Worm (Caenorhabditis elegans): ENCODE measurements around the gene ZC443.1.

ZC443.1 gene

ce11 chrV:12819155-12819554 lies 9.3 kb upstream of the ZC443.1 start:
- TF ChIP-seq tbx-2 (tag; optimal IDR thresholded peaks at IDR 0.05) (peak; percentile 20), syd-9 (tag; optimal IDR thresholded peaks at IDR 0.05) (peak; percentile 20), ceh-2 (tag; optimal IDR thresholded peaks at IDR 0.05) (peak; percentile 13), ceh-14 (tag; optimal IDR thresholded peaks at IDR 0.05) (peak; percentile 4), ahr-1 (tag; optimal IDR thresholded peaks at IDR 0.05) (no peak), nfya-1 (tag; optimal IDR thresholded peaks at IDR 0.05) (no peak), unc-42 (tag; optimal IDR thresholded peaks at IDR 0.05) (no peak), hlh-6 (tag; optimal IDR thresholded peaks at IDR 0.05) (peak; percentile 41)

DNA sequence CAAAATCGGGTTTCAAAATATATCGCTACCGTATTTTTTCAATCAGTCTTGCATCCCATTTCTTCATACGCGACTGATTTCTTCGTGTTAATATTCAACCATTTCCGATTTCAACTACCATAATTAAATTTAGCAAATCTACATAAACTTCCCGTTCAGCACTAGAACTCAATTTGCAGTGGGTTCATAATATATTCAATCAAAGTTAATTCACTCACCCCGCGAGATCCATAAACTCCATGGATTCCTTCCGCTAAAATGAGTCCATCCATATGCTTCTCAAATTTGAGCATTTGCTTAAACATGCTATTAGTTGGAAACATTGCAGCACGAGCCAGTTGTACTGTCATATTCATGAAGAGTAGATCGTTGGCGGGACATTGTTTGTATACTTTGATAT lies 8.6 kb upstream of the ZC443.1 start:
- TF ChIP-seq ceh-19 (GFP tag; optimal IDR thresholded peaks at IDR 0.05) (no peak), unc-42 (tag; optimal IDR thresholded peaks at IDR 0.05) (peak; percentile 65)

ce11 chrV:12816672-12817071 lies 6.8 kb upstream of the ZC443.1 start:
- TF ChIP-seq fax-1 (tag; optimal IDR thresholded peaks at IDR 0.05) (no peak), ref-2 (tag; optimal IDR thresholded peaks at IDR 0.05) (no peak), nfya-1 (tag; optimal IDR thresholded peaks at IDR 0.05) (no peak), pha-4 (tag; optimal IDR thresholded peaks at IDR 0.05) (no peak), ceh-2 (tag; optimal IDR thresholded peaks at IDR 0.05) (no peak)

DNA sequence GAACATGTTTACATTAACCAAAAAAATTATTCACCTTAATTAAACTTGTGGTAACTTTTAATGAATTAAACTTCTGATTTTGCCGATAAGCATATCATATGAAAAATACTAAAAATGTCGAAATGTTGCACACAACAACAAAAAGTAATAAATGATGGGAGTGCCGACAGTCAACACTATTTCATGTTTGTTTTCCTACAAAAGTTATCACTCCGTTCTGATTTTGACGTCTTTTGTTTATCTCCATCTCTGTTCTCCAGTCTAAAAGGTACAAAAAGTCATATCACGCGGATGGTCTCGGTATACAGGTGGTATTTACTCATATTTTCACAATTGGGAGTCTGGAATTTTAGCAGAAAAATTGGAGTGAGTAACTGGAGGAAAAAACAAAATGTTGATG lies 5.5 kb upstream of the ZC443.1 start:
- no peak for TF ChIP-seq sox-2 (GFP tag; IDR thresholded peaks at IDR 0.05)
- TF ChIP-seq nhr-232 (tag; optimal IDR thresholded peaks at IDR 0.05), result no peak
- TF ChIP-seq eyg-1 (tag; optimal IDR thresholded peaks at IDR 0.05), result no peak
- no peak for TF ChIP-seq hlh-8 (tag; optimal IDR thresholded peaks at IDR 0.05)
- no peak for TF ChIP-seq pag-3 (tag; optimal IDR thresholded peaks at IDR 0.05; ENCODE audit: borderline replicate concordance)
- no peak for TF ChIP-seq syd-9 (tag; optimal IDR thresholded peaks at IDR 0.05)
- TF ChIP-seq nfya-1 (tag; optimal IDR thresholded peaks at IDR 0.05), result no peak
- TF ChIP-seq npax-4 (tag; optimal IDR thresholded peaks at IDR 0.05), result no peak
- TF ChIP-seq lim-6 (tag; optimal IDR thresholded peaks at IDR 0.05), result no peak

ce11 chrV:12814481-12814882 lies 4.6 kb upstream of the ZC443.1 start:
- TF ChIP-seq sox-4 (tag; optimal IDR thresholded peaks at IDR 0.05) (peak; percentile 8), pat-9 (tag; optimal IDR thresholded peaks at IDR 0.05) (no peak), ets-4 (tag; optimal IDR thresholded peaks at IDR 0.05) (peak; percentile 23), ref-2 (tag; optimal IDR thresholded peaks at IDR 0.05) (peak; percentile 40), hlh-30 (tag; optimal IDR thresholded peaks at IDR 0.05; ENCODE audit: insufficient read depth) (peak; percentile 96), unc-3 (GFP tag; conservative IDR thresholded peaks at IDR 0.05) (no peak), unc-3 (tag; optimal IDR thresholded peaks at IDR 0.05) (no peak), ceh-18 (tag; optimal IDR thresholded peaks at IDR 0.05) (peak; percentile 69), rnt-1 (tag; optimal IDR thresholded peaks at IDR 0.05) (peak; percentile 57), unc-55 (GFP tag; optimal IDR thresholded peaks at IDR 0.05) (peak; percentile 70), nfya-1 (tag; optimal IDR thresholded peaks at IDR 0.05) (peak; percentile 49), ceh-19 (GFP tag; optimal IDR thresholded peaks at IDR 0.05) (peak; percentile 29), pha-4 (tag; optimal IDR thresholded peaks at IDR 0.05) (no peak), ceh-2 (tag; optimal IDR thresholded peaks at IDR 0.05) (peak; percentile 30), ceh-34 (tag; optimal IDR thresholded peaks at IDR 0.05) (peak; percentile 84), F13H6.1 (tag; optimal IDR thresholded peaks at IDR 0.05) (peak; percentile 63), ceh-24 (tag; optimal IDR thresholded peaks at IDR 0.05) (no peak), sdc-2 (tag; optimal IDR thresholded peaks at IDR 0.05) (peak; percentile 28), tbx-2 (tag; optimal IDR thresholded peaks at IDR 0.05) (peak; percentile 62), hlh-6 (tag; optimal IDR thresholded peaks at IDR 0.05) (peak; percentile 58), pqm-1 (tag; optimal IDR thresholded peaks at IDR 0.05) (no peak), C08G9.2 (tag; optimal IDR thresholded peaks at IDR 0.05) (peak; percentile 53), ceh-14 (tag; optimal IDR thresholded peaks at IDR 0.05) (peak; percentile 42), hlh-15 (tag; optimal IDR thresholded peaks at IDR 0.05) (no peak), K02D7.2 (tag; optimal IDR thresholded peaks at IDR 0.05) (no peak), ceh-31 (tag; optimal IDR thresholded peaks at IDR 0.05) (peak; percentile 76), K09A11.1 (tag; optimal IDR thresholded peaks at IDR 0.05; ENCODE audit: insufficient read depth) (no peak), dmd-4 (tag; optimal IDR thresholded peaks at IDR 0.05; ENCODE audit: borderline replicate concordance) (no peak), unc-42 (tag; optimal IDR thresholded peaks at IDR 0.05) (peak; percentile 52), syd-9 (tag; optimal IDR thresholded peaks at IDR 0.05) (peak; percentile 27)
